Worm (Caenorhabditis elegans): ENCODE measurements around the gene crp-1.

The crp-1 gene

DNA sequence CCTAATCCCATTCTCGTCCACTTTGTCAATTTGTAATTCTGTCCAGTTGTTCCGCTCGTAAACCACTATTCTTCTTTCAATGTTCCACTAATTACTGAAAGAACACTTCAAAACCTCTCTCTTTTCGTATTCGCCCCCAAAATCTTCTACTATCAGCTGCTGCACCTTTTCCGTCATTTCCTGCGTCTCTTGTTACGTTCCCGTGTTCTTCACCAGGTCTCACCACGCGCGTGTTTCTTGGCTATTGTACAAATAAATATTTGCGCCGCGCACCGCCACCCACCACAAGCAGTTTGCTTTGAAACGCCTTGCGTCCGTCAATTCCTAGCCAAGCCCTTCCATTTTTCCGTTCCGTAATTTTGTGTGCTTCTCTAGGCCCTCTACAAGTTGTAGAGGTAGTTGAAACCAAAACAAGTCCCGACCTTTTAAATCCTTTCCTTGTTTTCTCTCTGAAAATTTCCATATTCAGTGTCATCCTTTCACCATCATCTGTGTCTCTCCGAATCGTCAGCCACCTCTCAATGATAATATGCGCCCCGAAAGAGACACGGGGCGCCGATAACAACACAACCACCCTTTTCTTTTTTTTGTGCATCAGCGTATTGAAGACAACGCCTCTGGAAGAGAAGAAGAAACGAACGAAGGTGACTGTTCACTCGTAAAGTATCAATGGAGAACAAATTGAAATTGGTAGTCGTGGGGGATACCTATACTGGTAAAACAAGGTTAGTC is at the start of gene crp-1, which contains the start of gene Y32F6B.9:
Gene crp-1, plus strand, starts transcription at position 468 of the 732 bp plus-strand sequence.
Gene Y32F6B.9, plus strand, starts transcription at position 603 of the 732 bp plus-strand sequence.
- no peak for TF ChIP-seq ceh-36 (tag; optimal IDR thresholded peaks at IDR 0.05)
- no peak for TF ChIP-seq flt-1 (GFP tag; IDR thresholded peaks at IDR 0.05)
- TF ChIP-seq ama-1 (optimal IDR thresholded peaks at IDR 0.05), result no peak
- TF ChIP-seq pes-1 (GFP tag; IDR thresholded peaks at IDR 0.05), result no peak
- no peak for TF ChIP-seq ceh-13 (GFP tag; optimal IDR thresholded peaks at IDR 0.05)
- TF ChIP-seq scrt-1 (GFP tag; IDR thresholded peaks at IDR 0.05), result no peak
- no peak for TF ChIP-seq hnd-1 (tag; optimal IDR thresholded peaks at IDR 0.05)

DNA sequence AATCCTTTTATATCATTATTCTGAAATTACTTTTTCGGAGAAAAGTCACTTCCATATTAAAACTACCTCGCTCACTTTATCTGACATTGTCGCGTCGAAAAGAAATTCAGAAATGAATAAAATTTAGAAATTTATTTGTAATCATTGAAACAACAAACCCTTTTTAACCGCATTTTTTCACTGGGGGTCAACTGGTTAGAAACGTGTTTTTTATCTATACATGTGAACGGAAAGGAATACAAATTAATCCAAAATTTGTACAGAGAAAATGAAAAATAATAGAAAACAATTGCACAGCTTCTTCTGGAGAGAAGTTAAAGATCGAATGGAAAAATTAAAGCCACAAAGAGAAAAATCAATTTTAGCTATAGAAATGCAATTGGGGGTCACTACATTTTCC is 49.8 kb upstream of the crp-1 start, which contains the start of gene tag-314:
Gene tag-314, minus strand, starts transcription at position 101 of the 400 bp plus-strand sequence.
- no peak for TF ChIP-seq flt-1 (GFP tag; IDR thresholded peaks at IDR 0.05)
- TF ChIP-seq B0310.2 (tag; optimal IDR thresholded peaks at IDR 0.05), result no peak
- TF ChIP-seq ceh-13 (GFP tag; optimal IDR thresholded peaks at IDR 0.05), result no peak
- no peak for TF ChIP-seq tbx-11 (GFP tag; IDR thresholded peaks at IDR 0.05)

- TF ChIP-seq flt-1 (GFP tag; IDR thresholded peaks at IDR 0.05), result no peak
- no peak for TF ChIP-seq tra-4 (tag; optimal IDR thresholded peaks at IDR 0.05)
- TF ChIP-seq hmbx-1 (tag; optimal IDR thresholded peaks at IDR 0.05), result no peak
- TF ChIP-seq tbx-11 (GFP tag; IDR thresholded peaks at IDR 0.05), result no peak
- no peak for TF ChIP-seq ceh-13 (GFP tag; optimal IDR thresholded peaks at IDR 0.05)
- no peak for TF ChIP-seq hmg-4 (GFP tag; optimal IDR thresholded peaks at IDR 0.05)
- TF ChIP-seq ceh-36 (tag; optimal IDR thresholded peaks at IDR 0.05), result no peak
- no peak for TF ChIP-seq pes-1 (GFP tag; IDR thresholded peaks at IDR 0.05)
- no peak for TF ChIP-seq tbx-37 (GFP tag; conservative IDR thresholded peaks at IDR 0.05)
- TF ChIP-seq F13C5.2 (tag; optimal IDR thresholded peaks at IDR 0.05), result no peak
- TF ChIP-seq ets-7 (tag; optimal IDR thresholded peaks at IDR 0.05), result no peak
- no peak for TF ChIP-seq aly-1 (tag; optimal IDR thresholded peaks at IDR 0.05)
- TF ChIP-seq scrt-1 (GFP tag; IDR thresholded peaks at IDR 0.05), result no peak
- no peak for TF ChIP-seq hnd-1 (tag; optimal IDR thresholded peaks at IDR 0.05)
- no peak for TF ChIP-seq ama-1 (optimal IDR thresholded peaks at IDR 0.05)
- no peak for TF ChIP-seq B0310.2 (tag; optimal IDR thresholded peaks at IDR 0.05)
- TF ChIP-seq sea-1 (GFP tag; conservative IDR thresholded peaks at IDR 0.05), result no peak
Observed at ce11 chrV:10432607-10433006, 45.8 kb upstream of the crp-1 start.

- no peak for TF ChIP-seq hmg-4 (GFP tag; optimal IDR thresholded peaks at IDR 0.05)
Observed at ce11 chrV:10433721-10434120, 44.6 kb upstream of the crp-1 start, which contains the start of gene Y32F6A.4. Gene Y32F6A.4 (minus strand): TSS chrV:10434067.

DNA sequence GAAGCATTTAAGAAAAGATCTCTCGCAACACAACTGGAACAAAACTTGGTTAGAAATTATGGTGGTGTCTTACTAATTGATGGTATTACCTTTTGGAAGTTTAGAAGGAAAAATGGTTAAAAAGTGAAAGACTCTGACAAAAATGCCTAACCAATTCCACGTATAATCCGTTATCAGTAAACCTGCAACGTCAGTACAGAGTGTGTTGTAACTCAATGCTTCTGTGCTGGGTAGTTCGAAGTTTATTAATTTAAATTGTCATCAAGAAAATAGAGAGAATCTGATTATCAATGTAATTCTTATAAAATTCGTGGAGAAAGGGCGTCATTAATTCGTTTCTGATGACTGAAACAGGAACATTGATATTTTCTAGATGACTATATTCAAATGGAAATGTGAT is 43.2 kb upstream of the crp-1 start:
- TF ChIP-seq hmg-4 (GFP tag; optimal IDR thresholded peaks at IDR 0.05) (no peak), tbx-37 (GFP tag; conservative IDR thresholded peaks at IDR 0.05) (no peak), sea-1 (GFP tag; conservative IDR thresholded peaks at IDR 0.05) (no peak), ceh-36 (tag; optimal IDR thresholded peaks at IDR 0.05) (no peak), scrt-1 (GFP tag; IDR thresholded peaks at IDR 0.05) (no peak), hmbx-1 (tag; optimal IDR thresholded peaks at IDR 0.05) (no peak), ceh-13 (GFP tag; optimal IDR thresholded peaks at IDR 0.05) (no peak), flt-1 (GFP tag; IDR thresholded peaks at IDR 0.05) (no peak), ama-1 (optimal IDR thresholded peaks at IDR 0.05) (no peak), ets-7 (tag; optimal IDR thresholded peaks at IDR 0.05) (no peak)

DNA sequence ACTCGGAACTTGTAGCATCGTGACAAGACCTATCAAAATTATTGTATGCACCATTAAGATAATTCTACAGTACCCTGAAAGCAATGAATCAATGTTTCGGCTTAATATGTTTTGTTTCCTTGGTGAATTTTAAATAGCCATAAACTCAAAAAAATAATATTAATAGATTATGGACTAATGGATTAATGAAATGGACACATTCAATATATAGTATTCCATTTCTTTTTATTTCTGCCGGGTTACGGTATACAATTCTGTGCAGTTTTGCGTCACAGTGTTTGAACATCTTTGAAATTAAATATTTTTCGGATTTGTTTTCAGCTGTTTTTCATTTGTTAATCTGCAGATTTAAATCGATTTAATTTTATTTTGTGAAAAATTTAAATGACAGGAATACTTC is 41.8 kb upstream of the crp-1 start, which contains the start of gene set-22:
Gene set-22, plus strand, starts transcription at position 301 of the 400 bp plus-strand sequence.
- TF ChIP-seq tbx-37 (GFP tag; conservative IDR thresholded peaks at IDR 0.05) (no peak), tra-4 (tag; optimal IDR thresholded peaks at IDR 0.05) (no peak), F13C5.2 (tag; optimal IDR thresholded peaks at IDR 0.05) (no peak), sea-1 (GFP tag; conservative IDR thresholded peaks at IDR 0.05) (no peak), tbx-11 (GFP tag; IDR thresholded peaks at IDR 0.05) (no peak), B0310.2 (tag; optimal IDR thresholded peaks at IDR 0.05) (no peak), pes-1 (GFP tag; IDR thresholded peaks at IDR 0.05) (no peak), scrt-1 (GFP tag; IDR thresholded peaks at IDR 0.05) (no peak), ceh-36 (tag; optimal IDR thresholded peaks at IDR 0.05) (no peak), ets-7 (tag; optimal IDR thresholded peaks at IDR 0.05) (no peak), hmbx-1 (tag; optimal IDR thresholded peaks at IDR 0.05) (no peak), ceh-13 (GFP tag; optimal IDR thresholded peaks at IDR 0.05) (no peak), hmg-4 (GFP tag; optimal IDR thresholded peaks at IDR 0.05) (no peak), aly-1 (tag; optimal IDR thresholded peaks at IDR 0.05) (no peak), hnd-1 (tag; optimal IDR thresholded peaks at IDR 0.05) (no peak), ama-1 (optimal IDR thresholded peaks at IDR 0.05) (no peak), flt-1 (GFP tag; IDR thresholded peaks at IDR 0.05) (no peak)

- no peak for TF ChIP-seq ceh-36 (tag; optimal IDR thresholded peaks at IDR 0.05)
- no peak for TF ChIP-seq tbx-11 (GFP tag; IDR thresholded peaks at IDR 0.05)
- no peak for TF ChIP-seq tra-4 (tag; optimal IDR thresholded peaks at IDR 0.05)
Observed at ce11 chrV:10440723-10441122, 37.6 kb upstream of the crp-1 start, which contains the start of gene snf-10. Gene snf-10 (minus strand): TSS chrV:10440823.

Data from whole organism, early embryonic.